Worm (Caenorhabditis elegans): Measurements from ENCODE around the gene hrpf-2.

Gene hrpf-2

ce11 chrIV:6421183-6421635 is 44.9 kb upstream of the hrpf-2 start, which contains the start of gene puf-11 (continued):
- peak; percentile 97 for TF ChIP-seq efl-1 (GFP tag; optimal IDR thresholded peaks at IDR 0.05)
- peak; percentile 93 for TF ChIP-seq B0336.3 (GFP tag; IDR thresholded peaks at IDR 0.05)
- TF ChIP-seq K11D2.4 (GFP tag; IDR thresholded peaks at IDR 0.05), result no peak
- TF ChIP-seq Y53G8AR.9 (GFP tag; conservative IDR thresholded peaks at IDR 0.05), result 0 out of 2 replicates have a peak, but pooled peaks have one; percentile 19
- TF ChIP-seq egl-18 (GFP tag; IDR thresholded peaks at IDR 0.05), result no peak
- TF ChIP-seq ztf-18 (tag; optimal IDR thresholded peaks at IDR 0.05), result no peak
- TF ChIP-seq xnd-1 (tag; optimal IDR thresholded peaks at IDR 0.05), result peak; percentile 99
- TF ChIP-seq nfya-2 (GFP tag; IDR thresholded peaks at IDR 0.05), result no peak
- peak; percentile 98 for TF ChIP-seq F33H1.4 (GFP tag; IDR thresholded peaks at IDR 0.05)
- peak; percentile 74 for TF ChIP-seq snpc-3.4 (tag; optimal IDR thresholded peaks at IDR 0.05)
- no peak for TF ChIP-seq Y56A3A.18 (GFP tag; IDR thresholded peaks at IDR 0.05)
- peak; percentile 61; the same call in 1 of the 2 replicates for TF ChIP-seq Y95B8A.8 (GFP tag; IDR thresholded peaks at IDR 0.05)
- no peak for TF ChIP-seq mxl-1 (tag; optimal IDR thresholded peaks at IDR 0.05)
- no peak for TF ChIP-seq hlh-12 (tag; optimal IDR thresholded peaks at IDR 0.05)
- 0 out of 2 replicates have a peak, but pooled peaks have one; percentile 37 for TF ChIP-seq pbrm-1 (GFP tag; IDR thresholded peaks at IDR 0.05)
- peak; percentile 84 for TF ChIP-seq lin-54 (GFP tag; optimal IDR thresholded peaks at IDR 0.05)
- peak; percentile 94 for TF ChIP-seq D2030.7 (GFP tag; IDR thresholded peaks at IDR 0.05)
- no peak for TF ChIP-seq Y53F4B.3 (GFP tag; IDR thresholded peaks at IDR 0.05)
- TF ChIP-seq B0261.1 (tag; optimal IDR thresholded peaks at IDR 0.05), result no peak
- no peak for TF ChIP-seq chd-7 (tag; optimal IDR thresholded peaks at IDR 0.05)
- TF ChIP-seq ceh-91 (GFP tag; IDR thresholded peaks at IDR 0.05), result peak; percentile 96
- no peak for TF ChIP-seq F22D6.2 (tag; optimal IDR thresholded peaks at IDR 0.05)
- 0 out of 2 replicates have a peak, but pooled peaks have one; percentile 19 for TF ChIP-seq lin-26 (GFP tag; IDR thresholded peaks at IDR 0.05)
- TF ChIP-seq egl-44 (GFP tag; IDR thresholded peaks at IDR 0.05), result no peak
- TF ChIP-seq zfh-2 (GFP tag; conservative IDR thresholded peaks at IDR 0.05), result no peak
- no peak for TF ChIP-seq let-526 (GFP tag; IDR thresholded peaks at IDR 0.05)
- TF ChIP-seq ceh-100 (GFP tag; IDR thresholded peaks at IDR 0.05), result 0 out of 2 replicates have a peak, but pooled peaks have one; percentile 17
- peak; percentile 67 for TF ChIP-seq attf-3 (GFP tag; conservative IDR thresholded peaks at IDR 0.05)
- no peak for TF ChIP-seq somi-1 (GFP tag; optimal IDR thresholded peaks at IDR 0.05)
- no peak for TF ChIP-seq ztf-25 (GFP tag; IDR thresholded peaks at IDR 0.05)
- peak; percentile 82 for TF ChIP-seq rcor-1 (GFP tag; IDR thresholded peaks at IDR 0.05)
- TF ChIP-seq nfya-1 (tag; optimal IDR thresholded peaks at IDR 0.05; ENCODE audit: borderline replicate concordance, insufficient read depth), result no peak
- TF ChIP-seq hrde-1 (tag; optimal IDR thresholded peaks at IDR 0.05; ENCODE audit: borderline replicate concordance), result peak; percentile 86
- TF ChIP-seq mel-28 (tag; optimal IDR thresholded peaks at IDR 0.05; ENCODE audit: borderline replicate concordance), result no peak
- no peak for TF ChIP-seq C06A6.2 (GFP tag; conservative IDR thresholded peaks at IDR 0.05)
- TF ChIP-seq nfyb-1 (GFP tag; IDR thresholded peaks at IDR 0.05), result no peak
- no peak for TF ChIP-seq nhr-80 (tag; optimal IDR thresholded peaks at IDR 0.05)
- 0 out of 2 replicates have a peak, but pooled peaks have one; percentile 27 for TF ChIP-seq Y79H2A.3 (GFP tag; conservative IDR thresholded peaks at IDR 0.05)
- peak; percentile 68 for TF ChIP-seq snpc-1.1 (tag; optimal IDR thresholded peaks at IDR 0.05; ENCODE audit: insufficient read depth)
- peak; percentile 91 for TF ChIP-seq dpl-1 (GFP tag; optimal IDR thresholded peaks at IDR 0.05)
- TF ChIP-seq tbp1 (GFP tag; optimal IDR thresholded peaks at IDR 0.05), result peak; percentile 67
- no peak for TF ChIP-seq F57C9.4 (tag; optimal IDR thresholded peaks at IDR 0.05)
- TF ChIP-seq attf-6 (GFP tag; IDR thresholded peaks at IDR 0.05), result peak; percentile 79; the same call in 1 of the 2 replicates
- no peak for TF ChIP-seq madf-10 (tag; optimal IDR thresholded peaks at IDR 0.05)
- TF ChIP-seq snpc-1.3 (tag; optimal IDR thresholded peaks at IDR 0.05; ENCODE audit: insufficient read depth), result peak; percentile 88
- TF ChIP-seq hmg-20 (GFP tag; IDR thresholded peaks at IDR 0.05), result no peak
- TF ChIP-seq rpc-1 (optimal IDR thresholded peaks at IDR 0.05), result no peak
- no peak for TF ChIP-seq rpc-1 (tag; optimal IDR thresholded peaks at IDR 0.05)
- no peak for TF ChIP-seq F39B2.1 (GFP tag; IDR thresholded peaks at IDR 0.05)
